Worm (Caenorhabditis elegans) whole organism, early embryonic: Measurements from ENCODE around the gene gly-1.

Source experiments
- B0310.2 ChIP-seq: sonication (generic microtip); optimal IDR thresholded peaks from 2 replicates; lab custom pipeline; 2016; ENCODE audit warnings: mild to moderate bottlenecking, missing genetic modification characterization, missing compliant biosample characterization
- F13C5.2 ChIP-seq: sonication (generic microtip); optimal IDR thresholded peaks from 2 replicates; lab custom pipeline; 2017; ENCODE audit warnings: mild to moderate bottlenecking, missing genetic modification characterization, inconsistent platforms, missing compliant biosample characterization
- aly-1 ChIP-seq: sonication (generic microtip); optimal IDR thresholded peaks from 2 replicates; lab custom pipeline; 2016; ENCODE audit warnings: missing genetic modification characterization, missing compliant biosample characterization
- ama-1 ChIP-seq: fragments of 150-350 bp; optimal IDR thresholded peaks from 2 replicates; lab custom pipeline; 2014
- ceh-13 ChIP-seq: fragments of 200-800 bp; sonication (Bioruptor generic); optimal IDR thresholded peaks from 2 replicates; lab custom pipeline; 2018; ENCODE audit warnings: mild to moderate bottlenecking, missing genetic modification characterization, missing compliant biosample characterization
- ceh-36 ChIP-seq: sonication (generic microtip); optimal IDR thresholded peaks from 2 replicates; lab custom pipeline; 2016; ENCODE audit warnings: missing genetic modification characterization, inconsistent platforms, missing compliant biosample characterization
- ets-7 ChIP-seq: sonication (generic microtip); optimal IDR thresholded peaks from 2 replicates; lab custom pipeline; 2016; ENCODE audit warnings: missing genotype, missing genetic modification characterization, missing compliant biosample characterization
- flt-1 ChIP-seq: fragments of 200-800 bp; sonication (Bioruptor generic); IDR thresholded peaks from 2 replicates; pipeline ENCODE4 v1.3.6; 2022; ENCODE audit warnings: missing genetic modification characterization, missing compliant biosample characterization
- hmbx-1 ChIP-seq: sonication (generic microtip); optimal IDR thresholded peaks from 2 replicates; lab custom pipeline; 2016; ENCODE audit warnings: mild to moderate bottlenecking, missing genetic modification characterization, missing compliant biosample characterization
- hmg-4 ChIP-seq: fragments of 200-800 bp; sonication (Bioruptor generic); optimal IDR thresholded peaks from 2 replicates; lab custom pipeline; 2018; ENCODE audit warnings: mild to moderate bottlenecking, missing genetic modification characterization, missing compliant biosample characterization
- hnd-1 ChIP-seq: sonication (generic microtip); optimal IDR thresholded peaks from 2 replicates; lab custom pipeline; 2016; ENCODE audit warnings: missing genetic modification characterization, missing compliant biosample characterization
- pes-1 ChIP-seq: fragments of 200-800 bp; sonication (Bioruptor generic); IDR thresholded peaks from 2 replicates; pipeline ENCODE4 v1.3.6; 2022; ENCODE audit warnings: missing genetic modification reagents, missing genetic modification characterization, missing compliant biosample characterization
- scrt-1 ChIP-seq: fragments of 200-800 bp; sonication (Bioruptor generic); IDR thresholded peaks from 2 replicates; pipeline ENCODE4 v1.3.6; 2022; ENCODE audit warnings: missing genetic modification characterization, missing compliant biosample characterization
- sea-1 ChIP-seq: fragments of 200-800 bp; sonication (Bioruptor generic); conservative IDR thresholded peaks from 2 replicates; pipeline ENCODE4 v1.3.6; 2022; ENCODE audit warnings: missing genetic modification characterization, missing compliant biosample characterization
- tbx-11 ChIP-seq: fragments of 200-800 bp; sonication (Bioruptor generic); IDR thresholded peaks from 2 replicates; pipeline ENCODE4 v1.3.6; 2022; ENCODE audit warnings: missing genetic modification characterization, missing compliant biosample characterization
- tbx-37 ChIP-seq: fragments of 200-800 bp; sonication (Bioruptor generic); conservative IDR thresholded peaks from 2 replicates; pipeline ENCODE4 v1.3.6; 2022; ENCODE audit warnings: missing genetic modification reagents, missing genetic modification characterization, missing compliant biosample characterization
- tra-4 ChIP-seq: sonication (generic microtip); optimal IDR thresholded peaks from 2 replicates; lab custom pipeline; 2017; ENCODE audit warnings: missing genetic modification characterization, missing compliant biosample characterization

The gly-1 gene

ce11 chrII:10870698-10871097 lies 31.3 kb downstream of the gly-1 start:
- TF ChIP-seq scrt-1 (no peak), B0310.2 (tag; lab: Kevin White, UChicago) (no peak), hmg-4 (GFP tag; lab: Kevin White, UChicago) (no peak), hnd-1 (tag; lab: Kevin White, UChicago) (no peak), tbx-37 (GFP tag; lab: Robert Waterston, UW) (no peak), tbx-11 (GFP tag; lab: Robert Waterston, UW) (no peak), hmbx-1 (tag; lab: Kevin White, UChicago) (no peak), ceh-13 (GFP tag; lab: Kevin White, UChicago) (no peak)

- TF ChIP-seq tbx-37 (GFP tag; lab: Robert Waterston, UW) (no peak), hnd-1 (tag; lab: Kevin White, UChicago) (no peak), flt-1 (GFP tag; lab: Robert Waterston, UW) (peak; percentile 9; the same call in 1 of the 2 replicates), sea-1 (0 out of 2 replicates have a peak, but pooled peaks have one; percentile 17), F13C5.2 (peak; percentile 88), pes-1 (GFP tag; lab: Robert Waterston, UW) (peak; percentile 61)
Measured at ce11 chrII:10868670-10869246, 33.2 kb downstream of the gly-1 start, which contains the start of the genes gmps-1 and cap-2. Gene gmps-1 (minus strand): TSS chrII:10868720. Gene cap-2 (plus strand): TSS chrII:10869196.

- TF ChIP-seq tbx-37 (GFP tag; lab: Robert Waterston, UW) (no peak), hmg-4 (GFP tag; lab: Kevin White, UChicago) (no peak), F13C5.2 (no peak), aly-1 (tag; lab: Kevin White, UChicago) (no peak), tbx-11 (GFP tag; lab: Robert Waterston, UW) (no peak), flt-1 (GFP tag; lab: Robert Waterston, UW) (no peak), hnd-1 (tag; lab: Kevin White, UChicago) (no peak), B0310.2 (tag; lab: Kevin White, UChicago) (no peak), ceh-36 (tag; lab: Kevin White, UChicago) (no peak), tra-4 (tag; lab: Kevin White, UChicago) (no peak), sea-1 (no peak), pes-1 (GFP tag; lab: Robert Waterston, UW) (no peak), scrt-1 (no peak), hmbx-1 (tag; lab: Kevin White, UChicago) (no peak), ama-1 (lab: Kevin White, UChicago) (no peak), ceh-13 (GFP tag; lab: Kevin White, UChicago) (no peak), ets-7 (tag; lab: Kevin White, UChicago) (no peak)
Measured at ce11 chrII:10867219-10867618, 34.8 kb downstream of the gly-1 start.

ce11 chrII:10862749-10863656 lies 39.0 kb downstream of the gly-1 start:
- TF ChIP-seq B0310.2 (tag; lab: Kevin White, UChicago) (no peak), tra-4 (tag; lab: Kevin White, UChicago) (no peak)

ce11 chrII:10861723-10862486 lies 40.1 kb downstream of the gly-1 start:
- TF ChIP-seq F13C5.2: no peak
- no peak for TF ChIP-seq aly-1 (tag; lab: Kevin White, UChicago)
- no peak for TF ChIP-seq pes-1 (GFP tag; lab: Robert Waterston, UW)
- TF ChIP-seq hnd-1 (tag; lab: Kevin White, UChicago): no peak
- TF ChIP-seq hmg-4 (GFP tag; lab: Kevin White, UChicago): no peak
- TF ChIP-seq ceh-36 (tag; lab: Kevin White, UChicago): no peak
- TF ChIP-seq hmbx-1 (tag; lab: Kevin White, UChicago): no peak
- no peak for TF ChIP-seq ceh-13 (GFP tag; lab: Kevin White, UChicago)
- no peak for TF ChIP-seq scrt-1
- TF ChIP-seq flt-1 (GFP tag; lab: Robert Waterston, UW): no peak
- no peak for TF ChIP-seq ama-1 (lab: Kevin White, UChicago)
- TF ChIP-seq ets-7 (tag; lab: Kevin White, UChicago): no peak
- TF ChIP-seq B0310.2 (tag; lab: Kevin White, UChicago): no peak
- no peak for TF ChIP-seq sea-1
- TF ChIP-seq tbx-37 (GFP tag; lab: Robert Waterston, UW): no peak
- no peak for TF ChIP-seq tbx-11 (GFP tag; lab: Robert Waterston, UW)
- no peak for TF ChIP-seq tra-4 (tag; lab: Kevin White, UChicago)

ce11 chrII:10861305-10861704 lies 40.7 kb downstream of the gly-1 start:
- TF ChIP-seq scrt-1 (no peak), hmg-4 (GFP tag; lab: Kevin White, UChicago) (no peak), hmbx-1 (tag; lab: Kevin White, UChicago) (no peak), B0310.2 (tag; lab: Kevin White, UChicago) (no peak), hnd-1 (tag; lab: Kevin White, UChicago) (no peak), pes-1 (GFP tag; lab: Robert Waterston, UW) (no peak)
